Worm (Caenorhabditis elegans): ENCODE results near the gene algn-14.

Gene algn-14

ce11 chrIV:3803252-3803651 is at the start of gene algn-14, which contains the start of gene M02B7.2:
TSS of gene algn-14 (minus strand) at chrIV:3803426.
TSS of gene M02B7.2 (plus strand) at chrIV:3803581.
- TF ChIP-seq ztf-29 (GFP tag; IDR thresholded peaks at IDR 0.05) (no peak), ztf-23 (GFP tag; IDR thresholded peaks at IDR 0.05) (peak; percentile 74), ref-1 (GFP tag; conservative IDR thresholded peaks at IDR 0.05) (no peak), tab-1 (GFP tag; IDR thresholded peaks at IDR 0.05) (no peak), med-1 (GFP tag; optimal IDR thresholded peaks at IDR 0.05; ENCODE audit: insufficient read depth) (no peak), cog-1 (tag; optimal IDR thresholded peaks at IDR 0.05) (no peak), klf-2 (GFP tag; conservative IDR thresholded peaks at IDR 0.05) (no peak), T22C8.4 (GFP tag; IDR thresholded peaks at IDR 0.05) (0 out of 2 replicates have a peak, but pooled peaks have one; percentile 10), flt-1 (GFP tag; IDR thresholded peaks at IDR 0.05) (0 out of 2 replicates have a peak, but pooled peaks have one; percentile 15)

- no peak for TF ChIP-seq ztf-23 (GFP tag; IDR thresholded peaks at IDR 0.05)
- TF ChIP-seq tab-1 (GFP tag; IDR thresholded peaks at IDR 0.05) = no peak
- TF ChIP-seq klf-2 (GFP tag; conservative IDR thresholded peaks at IDR 0.05) = no peak
- TF ChIP-seq ztf-29 (GFP tag; IDR thresholded peaks at IDR 0.05) = no peak
- TF ChIP-seq T22C8.4 (GFP tag; IDR thresholded peaks at IDR 0.05) = no peak
- no peak for TF ChIP-seq med-1 (GFP tag; optimal IDR thresholded peaks at IDR 0.05; ENCODE audit: insufficient read depth)
- TF ChIP-seq cog-1 (tag; optimal IDR thresholded peaks at IDR 0.05) = no peak
- no peak for TF ChIP-seq ref-1 (GFP tag; conservative IDR thresholded peaks at IDR 0.05)
- TF ChIP-seq flt-1 (GFP tag; IDR thresholded peaks at IDR 0.05) = no peak
Measured at ce11 chrIV:3848985-3849384, 45.8 kb upstream of the algn-14 start.

- TF ChIP-seq flt-1 (GFP tag; IDR thresholded peaks at IDR 0.05) (no peak), ztf-29 (GFP tag; IDR thresholded peaks at IDR 0.05) (no peak), cog-1 (tag; optimal IDR thresholded peaks at IDR 0.05) (no peak), tab-1 (GFP tag; IDR thresholded peaks at IDR 0.05) (no peak), T22C8.4 (GFP tag; IDR thresholded peaks at IDR 0.05) (no peak), med-1 (GFP tag; optimal IDR thresholded peaks at IDR 0.05; ENCODE audit: insufficient read depth) (no peak), ztf-23 (GFP tag; IDR thresholded peaks at IDR 0.05) (no peak), ref-1 (GFP tag; conservative IDR thresholded peaks at IDR 0.05) (no peak), klf-2 (GFP tag; conservative IDR thresholded peaks at IDR 0.05) (no peak)
Measured at ce11 chrIV:3847489-3847888, 44.3 kb upstream of the algn-14 start.

ce11 chrIV:3844584-3844983 is 41.4 kb upstream of the algn-14 start:
- no peak for TF ChIP-seq T22C8.4 (GFP tag; IDR thresholded peaks at IDR 0.05)
- TF ChIP-seq klf-2 (GFP tag; conservative IDR thresholded peaks at IDR 0.05) = no peak
- no peak for TF ChIP-seq ztf-23 (GFP tag; IDR thresholded peaks at IDR 0.05)
- TF ChIP-seq ztf-29 (GFP tag; IDR thresholded peaks at IDR 0.05) = no peak
- TF ChIP-seq ref-1 (GFP tag; conservative IDR thresholded peaks at IDR 0.05) = no peak
- no peak for TF ChIP-seq tab-1 (GFP tag; IDR thresholded peaks at IDR 0.05)

ce11 chrIV:3844004-3844403 is 40.8 kb upstream of the algn-14 start:
- TF ChIP-seq T22C8.4 (GFP tag; IDR thresholded peaks at IDR 0.05) = peak; percentile 23; the same call in 1 of the 2 replicates
- TF ChIP-seq flt-1 (GFP tag; IDR thresholded peaks at IDR 0.05) = no peak

ce11 chrIV:3843019-3843527 is 39.8 kb upstream of the algn-14 start:
- no peak for TF ChIP-seq cog-1 (tag; optimal IDR thresholded peaks at IDR 0.05)
- TF ChIP-seq ref-1 (GFP tag; conservative IDR thresholded peaks at IDR 0.05) = no peak
- TF ChIP-seq tab-1 (GFP tag; IDR thresholded peaks at IDR 0.05) = no peak
- TF ChIP-seq med-1 (GFP tag; optimal IDR thresholded peaks at IDR 0.05; ENCODE audit: insufficient read depth) = no peak
- TF ChIP-seq ztf-23 (GFP tag; IDR thresholded peaks at IDR 0.05) = no peak
- TF ChIP-seq klf-2 (GFP tag; conservative IDR thresholded peaks at IDR 0.05) = no peak
- no peak for TF ChIP-seq flt-1 (GFP tag; IDR thresholded peaks at IDR 0.05)
- no peak for TF ChIP-seq T22C8.4 (GFP tag; IDR thresholded peaks at IDR 0.05)
- no peak for TF ChIP-seq ztf-29 (GFP tag; IDR thresholded peaks at IDR 0.05)

- TF ChIP-seq ref-1 (GFP tag; conservative IDR thresholded peaks at IDR 0.05) = no peak
- TF ChIP-seq ztf-29 (GFP tag; IDR thresholded peaks at IDR 0.05) = no peak
- no peak for TF ChIP-seq ztf-23 (GFP tag; IDR thresholded peaks at IDR 0.05)
- no peak for TF ChIP-seq klf-2 (GFP tag; conservative IDR thresholded peaks at IDR 0.05)
- no peak for TF ChIP-seq tab-1 (GFP tag; IDR thresholded peaks at IDR 0.05)
- no peak for TF ChIP-seq flt-1 (GFP tag; IDR thresholded peaks at IDR 0.05)
- TF ChIP-seq med-1 (GFP tag; optimal IDR thresholded peaks at IDR 0.05; ENCODE audit: insufficient read depth) = no peak
- no peak for TF ChIP-seq cog-1 (tag; optimal IDR thresholded peaks at IDR 0.05)
- no peak for TF ChIP-seq T22C8.4 (GFP tag; IDR thresholded peaks at IDR 0.05)
Measured at ce11 chrIV:3841607-3842006, 38.4 kb upstream of the algn-14 start.

- TF ChIP-seq med-1 (GFP tag; optimal IDR thresholded peaks at IDR 0.05; ENCODE audit: insufficient read depth) (no peak), tab-1 (GFP tag; IDR thresholded peaks at IDR 0.05) (no peak)
Measured at ce11 chrIV:3840480-3840879, 37.3 kb upstream of the algn-14 start.

- TF ChIP-seq T22C8.4 (GFP tag; IDR thresholded peaks at IDR 0.05) (no peak), ztf-29 (GFP tag; IDR thresholded peaks at IDR 0.05) (no peak), flt-1 (GFP tag; IDR thresholded peaks at IDR 0.05) (no peak), ztf-23 (GFP tag; IDR thresholded peaks at IDR 0.05) (no peak), cog-1 (tag; optimal IDR thresholded peaks at IDR 0.05) (no peak), med-1 (GFP tag; optimal IDR thresholded peaks at IDR 0.05; ENCODE audit: insufficient read depth) (no peak), ref-1 (GFP tag; conservative IDR thresholded peaks at IDR 0.05) (no peak), klf-2 (GFP tag; conservative IDR thresholded peaks at IDR 0.05) (no peak), tab-1 (GFP tag; IDR thresholded peaks at IDR 0.05) (no peak)
Measured at ce11 chrIV:3839420-3839819, 36.2 kb upstream of the algn-14 start, which contains the start of gene F28F9.2. TSS of gene F28F9.2 (plus strand) at chrIV:3839720.

ce11 chrIV:3838687-3839086 is 35.5 kb upstream of the algn-14 start:
- TF ChIP-seq T22C8.4 (GFP tag; IDR thresholded peaks at IDR 0.05) (no peak), tab-1 (GFP tag; IDR thresholded peaks at IDR 0.05) (no peak), ztf-29 (GFP tag; IDR thresholded peaks at IDR 0.05) (no peak), med-1 (GFP tag; optimal IDR thresholded peaks at IDR 0.05; ENCODE audit: insufficient read depth) (no peak), ztf-23 (GFP tag; IDR thresholded peaks at IDR 0.05) (no peak), klf-2 (GFP tag; conservative IDR thresholded peaks at IDR 0.05) (no peak), cog-1 (tag; optimal IDR thresholded peaks at IDR 0.05) (no peak), ref-1 (GFP tag; conservative IDR thresholded peaks at IDR 0.05) (no peak), flt-1 (GFP tag; IDR thresholded peaks at IDR 0.05) (no peak)
